Worm (Caenorhabditis elegans) whole organism, midembryonic: ENCODE data around the gene F49H12.2.

Experiments used
- T22C8.4 ChIP-seq: fragments of 200-800 bp; sonication (Bioruptor generic); IDR thresholded peaks from 2 replicates; pipeline ENCODE4 v1.3.6; 2022; ENCODE audit warnings: missing genetic modification characterization, missing compliant biosample characterization
- flt-1 ChIP-seq: fragments of 200-800 bp; sonication (Bioruptor generic); IDR thresholded peaks from 2 replicates; pipeline ENCODE4 v1.3.6; 2022; ENCODE audit warnings: missing genetic modification characterization, missing compliant biosample characterization
- klf-2 ChIP-seq: fragments of 200-800 bp; sonication (Bioruptor generic); conservative IDR thresholded peaks from 2 replicates; pipeline ENCODE4 v1.3.6; 2022; ENCODE audit warnings: missing genetic modification reagents, missing genetic modification characterization, missing compliant biosample characterization
- med-1 ChIP-seq: sonication (generic microtip); optimal IDR thresholded peaks from 2 replicates; lab custom pipeline; 2017; ENCODE audit warnings: missing genetic modification characterization, mild to moderate bottlenecking, missing compliant biosample characterization, antibody characterized with exemption, missing genetic modification reagents; ENCODE audit not compliant: insufficient read depth
- ref-1 ChIP-seq: fragments of 200-800 bp; sonication (Bioruptor generic); conservative IDR thresholded peaks from 2 replicates; pipeline ENCODE4 v1.3.6; 2022; ENCODE audit warnings: missing genetic modification reagents, missing genetic modification characterization, missing compliant biosample characterization
- tab-1 ChIP-seq: fragments of 200-800 bp; sonication (Bioruptor generic); IDR thresholded peaks from 2 replicates; pipeline ENCODE4 v1.3.6; 2022; ENCODE audit warnings: missing genetic modification characterization, missing compliant biosample characterization
- ztf-23 ChIP-seq: fragments of 200-800 bp; sonication (Bioruptor generic); IDR thresholded peaks from 2 replicates; pipeline ENCODE4 v1.3.6; 2022; ENCODE audit warnings: missing genetic modification reagents, missing genetic modification characterization, missing compliant biosample characterization

DNA sequence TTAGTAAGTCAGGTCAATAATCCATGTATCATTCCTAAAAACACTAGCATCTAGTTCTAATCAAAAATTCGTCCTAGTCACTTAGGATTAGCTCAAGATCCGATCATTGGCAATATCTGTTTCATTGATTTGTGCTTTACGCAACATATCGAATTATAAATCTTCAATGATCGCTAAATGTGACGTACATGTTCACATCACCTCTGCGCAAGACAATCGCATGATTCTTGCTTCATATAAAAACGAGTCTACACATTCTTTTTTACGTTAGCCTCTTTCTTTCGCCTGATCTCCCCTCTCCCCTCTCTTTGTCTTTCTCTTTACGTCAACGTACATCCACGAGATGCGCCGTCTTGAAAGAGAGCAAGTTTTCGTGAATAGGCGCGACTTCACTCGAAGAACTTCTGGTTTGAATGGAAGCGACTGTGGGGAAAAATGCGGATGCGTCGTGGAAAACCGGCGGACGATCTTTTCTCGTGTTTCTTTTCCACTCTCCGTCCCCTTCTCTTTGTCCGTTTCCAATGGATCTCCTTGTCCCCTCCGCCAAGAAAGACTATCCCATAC is 31.3 kb downstream of the F49H12.2 start:
- TF ChIP-seq flt-1 (no peak), ztf-23 (GFP tag; lab: Robert Waterston, UW) (no peak), ref-1 (GFP tag; lab: Robert Waterston, UW) (no peak), tab-1 (GFP tag; lab: Robert Waterston, UW) (no peak), T22C8.4 (no peak), med-1 (GFP tag; lab: Kevin White, UChicago) (no peak), klf-2 (GFP tag; lab: Robert Waterston, UW) (no peak)
